Fruit fly (Drosophila melanogaster): ENCODE data around the gene AP-1mu.

dm6 chr3R:9559413-9560014 lies at the start of gene AP-1mu, which contains the start of gene MBD-like:
- TF ChIP-seq Sox102F (GFP tag; optimal IDR thresholded peaks at IDR 0.05) = no peak
- TF ChIP-seq Eip93F (GFP tag; optimal IDR thresholded peaks at IDR 0.05) = no peak
- TF ChIP-seq topi (GFP tag; optimal IDR thresholded peaks at IDR 0.05) = peak; percentile 67
